Worm (Caenorhabditis elegans): ENCODE results near the gene gst-39.
A peak's percentile ranks its signal among the peaks of the same experiment; 100 is the strongest.

Gene gst-39

ce11 chrII:15165681-15166235 is 6.0 kb downstream of the gst-39 start, which contains the start of gene gst-27 (continued):
- peak; percentile 92 for TF ChIP-seq lim-7 (GFP tag; IDR thresholded peaks at IDR 0.05)
- TF ChIP-seq nhr-48 (tag; optimal IDR thresholded peaks at IDR 0.05): peak; percentile 69
- peak; percentile 82 for TF ChIP-seq lin-38 (GFP tag; IDR thresholded peaks at IDR 0.05)
- peak; percentile 43 to 93; a peak in 2 of 4 replicates for TF ChIP-seq madf-5 (GFP tag; IDR thresholded peaks at IDR 0.05)
- peak; percentile 84 for TF ChIP-seq dmd-6 (GFP tag; IDR thresholded peaks at IDR 0.05)
- TF ChIP-seq spr-1 (tag; optimal IDR thresholded peaks at IDR 0.05): peak; percentile 78
- peak; percentile 69 for TF ChIP-seq ztf-7 (tag; optimal IDR thresholded peaks at IDR 0.05)
- TF ChIP-seq unc-62 (GFP tag; optimal IDR thresholded peaks at IDR 0.05 in 1 of 2): peak in 1 of 2 experiments; percentile 100
- no peak for TF ChIP-seq unc-62 (tag; optimal IDR thresholded peaks at IDR 0.05)
- TF ChIP-seq snpc-4 (tag; optimal IDR thresholded peaks at IDR 0.05): peak; percentile 10
- peak; percentile 33 for TF ChIP-seq R02D3.7 (tag; optimal IDR thresholded peaks at IDR 0.05)
- TF ChIP-seq unc-130 (GFP tag; optimal IDR thresholded peaks at IDR 0.05): peak; percentile 64
- 0 out of 2 replicates have a peak, but pooled peaks have one; percentile 56 for TF ChIP-seq daf-8 (GFP tag; IDR thresholded peaks at IDR 0.05)
- TF ChIP-seq ceh-62 (tag; optimal IDR thresholded peaks at IDR 0.05): no peak
- no peak for TF ChIP-seq ceh-82 (tag; optimal IDR thresholded peaks at IDR 0.05)
- TF ChIP-seq Y48G9A.11 (GFP tag; IDR thresholded peaks at IDR 0.05): peak; percentile 80
- peak; percentile 91 for TF ChIP-seq dve-1 (tag; optimal IDR thresholded peaks at IDR 0.05; ENCODE audit: insufficient read depth)
- peak; percentile 72 for TF ChIP-seq F49E8.2 (tag; optimal IDR thresholded peaks at IDR 0.05; ENCODE audit: borderline replicate concordance)
- peak; percentile 53; the same call in 1 of the 2 replicates for TF ChIP-seq saeg-2 (GFP tag; IDR thresholded peaks at IDR 0.05)
- TF ChIP-seq T26A8.4 (GFP tag; IDR thresholded peaks at IDR 0.05): peak; percentile 85
- TF ChIP-seq nhr-41 (GFP tag; IDR thresholded peaks at IDR 0.05): peak; percentile 78
- peak; percentile 80 for TF ChIP-seq spr-3 (GFP tag; optimal IDR thresholded peaks at IDR 0.05)
- peak; percentile 89 for TF ChIP-seq sdz-12 (GFP tag; optimal IDR thresholded peaks at IDR 0.05)
- peak; percentile 64 for TF ChIP-seq nhr-11 (tag; optimal IDR thresholded peaks at IDR 0.05)
- 0 out of 2 replicates have a peak, but pooled peaks have one; percentile 39 for TF ChIP-seq zip-11 (GFP tag; IDR thresholded peaks at IDR 0.05)
- peak; percentile 87 for TF ChIP-seq duxl-1 (tag; optimal IDR thresholded peaks at IDR 0.05; ENCODE audit: poor library complexity)
- TF ChIP-seq nhr-237 (tag; optimal IDR thresholded peaks at IDR 0.05): no peak
- TF ChIP-seq ama-1 (optimal IDR thresholded peaks at IDR 0.05): no peak
- TF ChIP-seq unc-39 (tag; optimal IDR thresholded peaks at IDR 0.05): no peak
- TF ChIP-seq set-16 (GFP tag; IDR thresholded peaks at IDR 0.05): peak; percentile 60; the same call in 1 of the 2 replicates
- TF ChIP-seq F26F4.8 (GFP tag; conservative IDR thresholded peaks at IDR 0.05): peak; percentile 85
- TF ChIP-seq dpl-1 (GFP tag; optimal IDR thresholded peaks at IDR 0.05): peak; percentile 63
- peak; percentile 34 for TF ChIP-seq ceh-32 (tag; optimal IDR thresholded peaks at IDR 0.05; ENCODE audit: poor library complexity)
- peak; percentile 74 for TF ChIP-seq Y5F2A.4 (GFP tag; optimal IDR thresholded peaks at IDR 0.05)
- TF ChIP-seq php-3 (GFP tag; IDR thresholded peaks at IDR 0.05): peak; percentile 74
- TF ChIP-seq F37D6.2 (tag; optimal IDR thresholded peaks at IDR 0.05): peak; percentile 73
- TF ChIP-seq fos-1 (tag; optimal IDR thresholded peaks at IDR 0.05): no peak

- TF ChIP-seq pqm-1 (tag; optimal IDR thresholded peaks at IDR 0.05) (peak; percentile 41), nhr-28 (tag; optimal IDR thresholded peaks at IDR 0.05) (peak; percentile 17), rbr-2 (tag; optimal IDR thresholded peaks at IDR 0.05) (no peak), daf-16 (GFP tag; optimal IDR thresholded peaks at IDR 0.05) (no peak), daf-16 (tag; optimal IDR thresholded peaks at IDR 0.05) (peak; percentile 4), php-3 (GFP tag; IDR thresholded peaks at IDR 0.05) (no peak), hlh-11 (tag; optimal IDR thresholded peaks at IDR 0.05) (no peak), spr-1 (tag; optimal IDR thresholded peaks at IDR 0.05) (no peak), unc-39 (tag; optimal IDR thresholded peaks at IDR 0.05) (no peak)
Observed at ce11 chrII:15164453-15164852, 7.3 kb downstream of the gst-39 start, which contains the start of gene gst-26. Gene gst-26, minus strand, starts transcription at chrII:15164553.
